Worm (Caenorhabditis elegans): ENCODE measurements around the gene ugt-41.

ce11 chrV:7196037-7196436 lies 32.6 kb upstream of the ugt-41 start, which contains the start of gene attf-2:
- TF ChIP-seq ceh-8 (GFP tag; optimal IDR thresholded peaks at IDR 0.05): no peak
- no peak for TF ChIP-seq lin-35 (GFP tag; optimal IDR thresholded peaks at IDR 0.05)
- no peak for TF ChIP-seq ceh-82 (tag; optimal IDR thresholded peaks at IDR 0.05)
- no peak for TF ChIP-seq xbp-1 (tag; optimal IDR thresholded peaks at IDR 0.05)
- no peak for TF ChIP-seq nhr-77 (tag; optimal IDR thresholded peaks at IDR 0.05)
- TF ChIP-seq C34B4.2 (tag; optimal IDR thresholded peaks at IDR 0.05): no peak
- TF ChIP-seq unc-98 (GFP tag; IDR thresholded peaks at IDR 0.05): no peak
- no peak for TF ChIP-seq ces-1 (GFP tag; optimal IDR thresholded peaks at IDR 0.05)
